Fruit fly (Drosophila melanogaster) whole organism: Measurements from ENCODE around the gene CG42536.

ENCODE experiments used
- CG8478 ChIP-seq: fragments of >200 bp; optimal IDR thresholded peaks from 2 replicates; lab custom pipeline; 2018; ENCODE audit warnings: inconsistent platforms
- EcR ChIP-seq, 2 experiments: fragments of >200 bp; optimal IDR thresholded peaks; 2 replicates each; lab custom pipeline; 2017; ENCODE audit warnings: missing biosample characterization in 2 of 2, missing genetic modification characterization in 2 of 2, missing genetic modification reagents in 2 of 2
- psq ChIP-seq: fragments of >200 bp; optimal IDR thresholded peaks from 2 replicates; lab custom pipeline; 2017
- usp ChIP-seq: fragments of >200 bp; optimal IDR thresholded peaks from 2 replicates; lab custom pipeline; 2017; ENCODE audit warnings: missing biosample characterization, missing genetic modification characterization, mixed read lengths

- TF ChIP-seq CG8478 (lab: Kevin White, UChicago) = no peak
- no peak for TF ChIP-seq psq
- TF ChIP-seq usp (GFP tag; lab: Kevin White, UChicago) = no peak
- no peak for TF ChIP-seq EcR (GFP tag; optimal IDR thresholded peaks at IDR 0.05; lab: Kevin White, UChicago)
Measured at dm6 chr3L:10666511-10667003, 36.7 kb upstream of the CG42536 start.
